Worm (Caenorhabditis elegans) whole organism, L1 larva: ENCODE measurements around the gene F12A10.6.

ENCODE experiments used
- C16A3.4 ChIP-seq: fragments of 150-350 bp; optimal IDR thresholded peaks from 2 replicates; lab custom pipeline; 2014; ENCODE audit warnings: missing biosample characterization, missing genetic modification characterization
- ama-1 ChIP-seq: fragments of 150-350 bp; optimal IDR thresholded peaks from 2 replicates; lab custom pipeline; 2014
- dpl-1 ChIP-seq, 3 experiments: fragments of 150-350 bp in 2 of 3; sonication (generic microtip) in 1 of 3; optimal IDR thresholded peaks; 2 replicates each; lab custom pipeline; 2014 to 2017; ENCODE audit warnings: missing biosample characterization in 3 of 3, missing genetic modification characterization in 3 of 3, missing genetic modification reagents in 3 of 3
- fkh-10 ChIP-seq: sonication (generic microtip); optimal IDR thresholded peaks from 2 replicates; lab custom pipeline; 2017; ENCODE audit warnings: missing biosample characterization, missing genetic modification reagents, missing genetic modification characterization
- irx-1 ChIP-seq: sonication (generic microtip); optimal IDR thresholded peaks from 2 replicates; lab custom pipeline; 2016; ENCODE audit warnings: missing genetic modification characterization, missing compliant biosample characterization
- lin-13 ChIP-seq: fragments of 150-350 bp; optimal IDR thresholded peaks from 2 replicates; lab custom pipeline; 2014; ENCODE audit warnings: missing biosample characterization, missing genetic modification reagents, missing genetic modification characterization
- lin-14 ChIP-seq: fragments of 200-800 bp; sonication (Bioruptor generic); optimal IDR thresholded peaks from 2 replicates; lab custom pipeline; 2018; ENCODE audit warnings: mild to moderate bottlenecking, missing genetic modification characterization, moderate library complexity, missing compliant biosample characterization
- lin-35 ChIP-seq, 2 experiments: fragments of 150-350 bp; optimal IDR thresholded peaks; 2 replicates each; lab custom pipeline; 2014; ENCODE audit warnings: missing biosample characterization in 2 of 2, missing genetic modification characterization in 2 of 2, missing genetic modification reagents in 2 of 2
- nhr-12 ChIP-seq: sonication (generic microtip); optimal IDR thresholded peaks from 2 replicates; lab custom pipeline; 2017; ENCODE audit warnings: missing biosample characterization, missing genetic modification characterization
- nhr-77 ChIP-seq: fragments of 150-350 bp; optimal IDR thresholded peaks from 2 replicates; lab custom pipeline; 2014; ENCODE audit warnings: missing biosample characterization, missing genetic modification characterization
- skn-1 ChIP-seq: fragments of 150-350 bp; optimal IDR thresholded peaks from 2 replicates; lab custom pipeline; 2014; ENCODE audit warnings: missing biosample characterization, missing genetic modification characterization
- unc-30 ChIP-seq: sonication (generic microtip); optimal IDR thresholded peaks from 2 replicates; lab custom pipeline; 2017; ENCODE audit warnings: missing biosample characterization, missing genetic modification characterization

DNA sequence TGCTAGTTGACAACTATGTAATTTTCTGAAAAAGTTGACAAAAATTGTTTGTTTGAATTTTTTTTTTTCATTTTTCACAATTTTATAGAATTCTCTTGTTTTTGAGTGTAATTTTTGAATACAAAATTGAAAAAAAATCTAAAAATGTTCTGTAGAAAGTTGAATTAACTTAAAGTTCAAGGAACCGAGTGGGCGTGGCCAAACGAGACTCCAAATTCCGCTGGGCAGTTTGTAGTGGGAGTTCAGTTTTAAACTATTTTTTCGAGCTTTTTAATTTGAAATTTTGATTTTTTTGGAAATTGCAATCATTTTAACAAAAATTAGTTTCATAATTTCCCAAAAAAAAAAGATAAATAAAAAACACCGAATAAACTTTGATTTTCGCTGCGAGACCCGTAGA lies 42.8 kb upstream of the F12A10.6 start:
- no peak for TF ChIP-seq nhr-77 (tag; lab: Kevin White, UChicago)
- no peak for TF ChIP-seq dpl-1 (GFP tag; optimal IDR thresholded peaks at IDR 0.05; lab: Kevin White, UChicago)
- TF ChIP-seq lin-35 (GFP tag; optimal IDR thresholded peaks at IDR 0.05; lab: Kevin White, UChicago): no peak
- TF ChIP-seq unc-30 (tag; lab: Kevin White, UChicago): no peak
- TF ChIP-seq ama-1 (lab: Kevin White, UChicago): no peak
- no peak for TF ChIP-seq lin-13
- TF ChIP-seq irx-1 (tag; lab: Kevin White, UChicago): no peak
- no peak for TF ChIP-seq C16A3.4 (tag; lab: Kevin White, UChicago)
- no peak for TF ChIP-seq skn-1 (tag; lab: Kevin White, UChicago)
- TF ChIP-seq fkh-10 (GFP tag; lab: Kevin White, UChicago): no peak
- no peak for TF ChIP-seq nhr-12
- no peak for TF ChIP-seq lin-14
